Worm (Caenorhabditis elegans) whole organism, late embryonic: Measurements from ENCODE around the gene fbxa-220.

Source experiments
- C38D4.7 ChIP-seq: fragments of 200-800 bp; sonication (Bioruptor generic); optimal IDR thresholded peaks from 2 replicates; lab custom pipeline; 2018; ENCODE audit warnings: mild to moderate bottlenecking, missing genetic modification characterization, moderate library complexity, missing compliant biosample characterization
- ceh-9 ChIP-seq: sonication (generic microtip); optimal IDR thresholded peaks from 2 replicates; lab custom pipeline; 2016; ENCODE audit warnings: mild to moderate bottlenecking, missing genetic modification characterization, inconsistent platforms, missing compliant biosample characterization
- fkh-6 ChIP-seq: sonication (generic microtip); optimal IDR thresholded peaks from 2 replicates; lab custom pipeline; 2016; ENCODE audit warnings: missing genetic modification characterization, missing compliant biosample characterization
- hlh-15 ChIP-seq: sonication (generic microtip); optimal IDR thresholded peaks from 2 replicates; lab custom pipeline; 2016; ENCODE audit warnings: missing genetic modification characterization, missing compliant biosample characterization
- lin-11 ChIP-seq: fragments of 200-800 bp; sonication (Bioruptor generic); optimal IDR thresholded peaks from 2 replicates; lab custom pipeline; 2018; ENCODE audit warnings: mild to moderate bottlenecking, missing genetic modification characterization, missing compliant biosample characterization
- odd-2 ChIP-seq: sonication (generic microtip); optimal IDR thresholded peaks from 2 replicates; lab custom pipeline; 2017; ENCODE audit warnings: antibody characterized with exemption, mild to moderate bottlenecking, missing genetic modification characterization, missing compliant biosample characterization

- no peak for TF ChIP-seq fkh-6 (tag; lab: Kevin White, UChicago)
- no peak for TF ChIP-seq ceh-9 (tag; lab: Kevin White, UChicago)
- no peak for TF ChIP-seq odd-2 (tag; lab: Kevin White, UChicago)
- TF ChIP-seq lin-11 (tag; lab: Kevin White, UChicago) = no peak
- no peak for TF ChIP-seq C38D4.7 (GFP tag; lab: Kevin White, UChicago)
- no peak for TF ChIP-seq hlh-15 (tag; lab: Kevin White, UChicago)
These were observed 13.6 kb downstream of the fbxa-220 start, which contains the start of gene bed-2 for ce11 chrIII:11470311-11470858.
